Worm (Caenorhabditis elegans) whole organism, late embryonic: Measurements from ENCODE around the gene T10D4.14.
A peak's percentile ranks its signal among the peaks of the same experiment; 100 is the strongest.
"Not testable (repeated sequence)": the region's sequence is repeated elsewhere in the genome, so short reads cannot be mapped to it uniquely, and the experiment has no call there.

ENCODE experiments used
- C08G9.2 ChIP-seq: sonication (generic microtip); optimal IDR thresholded peaks from 2 replicates; lab custom pipeline; 2016; ENCODE audit warnings: mild to moderate bottlenecking, missing genetic modification characterization, moderate library complexity, missing compliant biosample characterization
- C38D4.7 ChIP-seq: fragments of 200-800 bp; sonication (Bioruptor generic); optimal IDR thresholded peaks from 2 replicates; lab custom pipeline; 2018; ENCODE audit warnings: mild to moderate bottlenecking, missing genetic modification characterization, moderate library complexity, missing compliant biosample characterization
- F13H6.1 ChIP-seq: sonication (generic microtip); optimal IDR thresholded peaks from 2 replicates; lab custom pipeline; 2016; ENCODE audit warnings: missing genetic modification characterization, missing compliant biosample characterization
- K02D7.2 ChIP-seq: sonication (generic microtip); optimal IDR thresholded peaks from 2 replicates; lab custom pipeline; 2017; ENCODE audit warnings: mild to moderate bottlenecking, missing genetic modification characterization, missing compliant biosample characterization
- K09A11.1 ChIP-seq: sonication (generic microtip); optimal IDR thresholded peaks from 2 replicates; lab custom pipeline; 2017; ENCODE audit warnings: antibody characterized with exemption, mild to moderate bottlenecking, missing genetic modification characterization, missing compliant biosample characterization; ENCODE audit not compliant: insufficient read depth
- Y22D7AL.16 ChIP-seq: sonication (generic microtip); optimal IDR thresholded peaks from 2 replicates; lab custom pipeline; 2016; ENCODE audit warnings: missing genetic modification characterization, missing compliant biosample characterization
- ahr-1 ChIP-seq: sonication (generic microtip); optimal IDR thresholded peaks from 2 replicates; lab custom pipeline; 2016; ENCODE audit warnings: missing genetic modification characterization, missing compliant biosample characterization
- ceh-14 ChIP-seq: sonication (generic microtip); optimal IDR thresholded peaks from 2 replicates; lab custom pipeline; 2016; ENCODE audit warnings: missing genotype, missing genetic modification characterization, missing compliant biosample characterization
- ceh-2 ChIP-seq: sonication (generic microtip); optimal IDR thresholded peaks from 2 replicates; lab custom pipeline; 2016; ENCODE audit warnings: missing genotype, missing genetic modification characterization, missing compliant biosample characterization
- ceh-30 ChIP-seq: fragments of 150-350 bp; optimal IDR thresholded peaks from 2 replicates; lab custom pipeline; 2014; ENCODE audit warnings: missing biosample characterization, missing genetic modification characterization
- ceh-31 ChIP-seq: sonication (generic microtip); optimal IDR thresholded peaks from 2 replicates; lab custom pipeline; 2016; ENCODE audit warnings: missing genetic modification characterization, missing compliant biosample characterization
- ceh-34 ChIP-seq: sonication (generic microtip); optimal IDR thresholded peaks from 2 replicates; lab custom pipeline; 2016; ENCODE audit warnings: mild to moderate bottlenecking, missing genetic modification characterization, missing compliant biosample characterization
- ceh-45 ChIP-seq: fragments of 200-800 bp; sonication (Bioruptor generic); IDR thresholded peaks from 2 replicates; pipeline ENCODE4 v1.3.6; 2022; ENCODE audit warnings: missing genetic modification reagents, missing genetic modification characterization, missing compliant biosample characterization
- ceh-48 ChIP-seq: sonication (generic microtip); optimal IDR thresholded peaks from 2 replicates; lab custom pipeline; 2016; ENCODE audit warnings: missing genetic modification characterization, inconsistent platforms, missing compliant biosample characterization
- che-1 ChIP-seq: sonication (generic microtip); optimal IDR thresholded peaks from 2 replicates; lab custom pipeline; 2016; ENCODE audit warnings: mild to moderate bottlenecking, missing genetic modification characterization, missing compliant biosample characterization
- dmd-4 ChIP-seq: sonication (generic microtip); optimal IDR thresholded peaks from 2 replicates; lab custom pipeline; 2016; ENCODE audit warnings: borderline replicate concordance, missing genetic modification characterization, missing compliant biosample characterization
- dve-1 ChIP-seq: sonication (generic microtip); optimal IDR thresholded peaks from 2 replicates; lab custom pipeline; 2017; ENCODE audit warnings: antibody characterized with exemption, mild to moderate bottlenecking, missing genetic modification characterization, missing compliant biosample characterization
- elt-4 ChIP-seq: sonication (generic microtip); optimal IDR thresholded peaks from 2 replicates; lab custom pipeline; 2016; ENCODE audit warnings: missing genetic modification characterization, missing compliant biosample characterization
- eyg-1 ChIP-seq: sonication (generic microtip); optimal IDR thresholded peaks from 2 replicates; lab custom pipeline; 2016; ENCODE audit warnings: missing genotype, missing genetic modification characterization, missing compliant biosample characterization
- fax-1 ChIP-seq: sonication (generic microtip); optimal IDR thresholded peaks from 2 replicates; lab custom pipeline; 2016; ENCODE audit warnings: missing genotype, missing genetic modification characterization, missing compliant biosample characterization
- fkh-10 ChIP-seq: fragments of 150-350 bp; optimal IDR thresholded peaks from 2 replicates; lab custom pipeline; 2014; ENCODE audit warnings: missing biosample characterization, missing genetic modification reagents, missing genetic modification characterization
- fkh-6 ChIP-seq: sonication (generic microtip); optimal IDR thresholded peaks from 2 replicates; lab custom pipeline; 2016; ENCODE audit warnings: missing genetic modification characterization, missing compliant biosample characterization
- gmeb-2 ChIP-seq: sonication (generic microtip); optimal IDR thresholded peaks from 2 replicates; lab custom pipeline; 2016; ENCODE audit warnings: missing genetic modification characterization, inconsistent platforms, missing compliant biosample characterization
- hlh-15 ChIP-seq: sonication (generic microtip); optimal IDR thresholded peaks from 2 replicates; lab custom pipeline; 2016; ENCODE audit warnings: missing genetic modification characterization, missing compliant biosample characterization
- hlh-30 ChIP-seq: sonication (generic microtip); optimal IDR thresholded peaks from 2 replicates; lab custom pipeline; 2017; ENCODE audit warnings: antibody characterized with exemption, missing genetic modification characterization, missing compliant biosample characterization; ENCODE audit not compliant: insufficient read depth
- madf-2 ChIP-seq: sonication (generic microtip); optimal IDR thresholded peaks from 2 replicates; lab custom pipeline; 2017; ENCODE audit warnings: missing genetic modification characterization, missing compliant biosample characterization
- mec-3 ChIP-seq: sonication (generic microtip); optimal IDR thresholded peaks from 2 replicates; lab custom pipeline; 2016; ENCODE audit warnings: borderline replicate concordance, missing genetic modification characterization, missing compliant biosample characterization
- nfya-1 ChIP-seq: sonication (generic microtip); optimal IDR thresholded peaks from 2 replicates; lab custom pipeline; 2017; ENCODE audit warnings: missing genetic modification characterization, mild to moderate bottlenecking, missing compliant biosample characterization, antibody characterized with exemption, moderate library complexity
- nhr-11 ChIP-seq: fragments of 150-350 bp; optimal IDR thresholded peaks from 2 replicates; lab custom pipeline; 2014; ENCODE audit warnings: missing biosample characterization, missing genetic modification characterization
- odd-2 ChIP-seq: sonication (generic microtip); optimal IDR thresholded peaks from 2 replicates; lab custom pipeline; 2017; ENCODE audit warnings: antibody characterized with exemption, mild to moderate bottlenecking, missing genetic modification characterization, missing compliant biosample characterization
- pat-9 ChIP-seq: fragments of 200-800 bp; sonication (Bioruptor generic); optimal IDR thresholded peaks from 2 replicates; lab custom pipeline; 2018; ENCODE audit warnings: mild to moderate bottlenecking, missing genetic modification characterization, moderate library complexity, missing compliant biosample characterization
- pha-2 ChIP-seq: sonication (generic microtip); optimal IDR thresholded peaks from 2 replicates; lab custom pipeline; 2017; ENCODE audit warnings: mild to moderate bottlenecking, missing genetic modification characterization, missing compliant biosample characterization
- pha-4 ChIP-seq: fragments of 150-350 bp; optimal IDR thresholded peaks from 2 replicates; lab custom pipeline; 2018; ENCODE audit warnings: missing biosample characterization, missing genetic modification reagents, missing genetic modification characterization
- pqm-1 ChIP-seq: sonication (generic microtip); optimal IDR thresholded peaks from 2 replicates; lab custom pipeline; 2016; ENCODE audit warnings: missing genetic modification characterization, missing compliant biosample characterization
- ref-2 ChIP-seq: sonication (generic microtip); optimal IDR thresholded peaks from 2 replicates; lab custom pipeline; 2016; ENCODE audit warnings: missing genetic modification characterization, missing compliant biosample characterization
- rnt-1 ChIP-seq: sonication (generic microtip); optimal IDR thresholded peaks from 2 replicates; lab custom pipeline; 2016; ENCODE audit warnings: missing genetic modification characterization, missing compliant biosample characterization
- sox-2 ChIP-seq: fragments of 200-800 bp; sonication (Bioruptor generic); IDR thresholded peaks from 2 replicates; pipeline ENCODE4 v1.3.6; 2022; ENCODE audit warnings: missing genetic modification reagents, missing genetic modification characterization, missing compliant biosample characterization
- sox-4 ChIP-seq: sonication (generic microtip); optimal IDR thresholded peaks from 2 replicates; lab custom pipeline; 2017; ENCODE audit warnings: mild to moderate bottlenecking, missing genetic modification characterization, inconsistent platforms, missing compliant biosample characterization
- tbx-2 ChIP-seq: sonication (generic microtip); optimal IDR thresholded peaks from 2 replicates; lab custom pipeline; 2016; ENCODE audit warnings: missing genetic modification characterization, missing compliant biosample characterization
- ttx-3 ChIP-seq: sonication (generic microtip); optimal IDR thresholded peaks from 2 replicates; lab custom pipeline; 2016; ENCODE audit warnings: missing genetic modification reagents, missing genetic modification characterization, missing compliant biosample characterization
- unc-3 ChIP-seq, 2 experiments: fragments of 200-800 bp in 1 of 2; sonication (Bioruptor generic) in 1 of 2; sonication (generic microtip) in 1 of 2; conservative IDR thresholded peaks in 1 of 2; optimal IDR thresholded peaks in 1 of 2; 2 replicates each; pipeline versions ENCODE4 v1.3.6 to Lab custom; 2016 to 2022; ENCODE audit warnings: missing compliant biosample characterization in 2 of 2, missing genetic modification characterization in 2 of 2, missing genetic modification reagents in 1 of 2
- unc-42 ChIP-seq: sonication (generic microtip); optimal IDR thresholded peaks from 2 replicates; lab custom pipeline; 2016; ENCODE audit warnings: missing genotype, missing genetic modification characterization, missing compliant biosample characterization
- unc-86 ChIP-seq: sonication (generic microtip); optimal IDR thresholded peaks from 2 replicates; lab custom pipeline; 2016; ENCODE audit warnings: missing genetic modification characterization, missing compliant biosample characterization
- zip-5 ChIP-seq: sonication (generic microtip); optimal IDR thresholded peaks from 2 replicates; lab custom pipeline; 2016; ENCODE audit warnings: missing genetic modification characterization, missing compliant biosample characterization
- ztf-16 ChIP-seq: sonication (generic microtip); optimal IDR thresholded peaks from 2 replicates; lab custom pipeline; 2017; ENCODE audit warnings: missing genetic modification characterization, missing compliant biosample characterization

Gene T10D4.14

DNA sequence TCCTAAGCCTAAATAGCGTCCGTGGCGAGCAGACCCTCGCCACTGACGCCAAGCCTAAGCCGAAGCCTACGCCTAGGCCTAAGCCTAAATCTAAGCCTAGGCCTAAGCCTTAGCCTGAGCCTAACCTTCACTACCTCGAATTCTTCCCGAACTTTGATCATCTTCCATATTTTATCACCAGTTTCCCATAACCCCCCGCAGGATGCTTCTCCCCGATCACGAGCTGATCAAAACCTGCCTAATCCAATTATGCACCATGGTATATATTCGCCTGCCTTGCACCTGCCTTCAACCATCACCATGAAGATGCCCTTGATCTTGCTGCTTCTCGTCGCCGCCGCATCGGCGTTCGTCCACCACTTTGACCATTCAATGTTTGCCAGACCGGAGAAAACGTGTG, 24.8 kb downstream of the T10D4.14 start, which contains the start of gene ins-31:
ins-31 (plus strand) TSS at position 301 of the 400 bp plus-strand sequence.
- TF ChIP-seq ref-2 (tag; lab: Kevin White, UChicago); dmd-4; elt-4: not testable (repeated sequence)

DNA sequence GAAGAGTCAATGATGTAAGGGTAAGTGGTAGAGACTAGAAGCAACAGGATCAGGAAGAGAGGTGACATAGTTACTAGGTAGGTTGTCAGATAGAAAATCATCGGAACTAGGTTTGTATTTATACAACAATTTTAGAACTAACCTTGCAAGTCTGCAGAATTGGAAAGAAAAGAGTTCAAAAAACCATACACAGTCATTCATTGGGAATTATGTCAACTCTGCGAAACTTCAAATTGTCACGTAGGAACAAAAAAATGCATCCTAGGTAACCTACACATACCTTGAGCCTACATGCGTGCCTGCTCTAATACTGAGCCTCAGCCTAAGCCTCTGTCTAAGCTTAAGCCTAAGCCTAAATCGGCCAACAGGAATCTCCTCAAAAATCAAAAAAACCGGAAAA, 25.2 kb downstream of the T10D4.14 start, which contains the start of gene ins-19:
ins-19 (minus strand) TSS at position 101 of the 400 bp plus-strand sequence.
- TF ChIP-seq fax-1 (tag; lab: Kevin White, UChicago) (no peak), odd-2 (tag; lab: Kevin White, UChicago) (no peak), ceh-30 (tag; lab: Kevin White, UChicago) (no peak), fkh-10 (no peak), unc-3 (GFP tag; conservative IDR thresholded peaks at IDR 0.05; lab: Robert Waterston, UW) (no peak), unc-3 (tag; optimal IDR thresholded peaks at IDR 0.05; lab: Kevin White, UChicago) (no peak), ceh-14 (tag; lab: Kevin White, UChicago) (no peak), K09A11.1 (tag; lab: Kevin White, UChicago) (no peak), sox-4 (no peak), hlh-15 (tag; lab: Kevin White, UChicago) (no peak), ref-2 (tag; lab: Kevin White, UChicago) (no peak), pat-9 (tag; lab: Kevin White, UChicago) (no peak)

DNA sequence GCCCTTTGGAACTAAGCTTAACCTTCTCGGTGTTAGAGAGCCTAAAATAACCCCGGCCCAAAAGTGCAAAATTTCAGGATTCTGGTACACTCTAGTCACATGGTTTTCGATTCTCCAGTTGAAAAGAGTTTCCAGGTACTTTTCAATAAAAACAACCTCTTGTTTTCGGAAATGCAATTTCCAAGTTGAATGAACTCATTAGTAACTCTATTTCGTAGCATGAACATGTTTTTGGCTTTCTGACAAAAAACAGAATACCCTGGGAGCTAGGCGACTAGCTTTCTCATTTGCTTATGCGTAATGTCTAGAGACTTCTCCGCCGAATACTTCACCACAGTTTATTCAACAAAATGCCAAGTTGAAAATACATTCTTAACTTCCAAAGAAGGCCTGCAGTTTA, 28.3 kb downstream of the T10D4.14 start, which contains the start of gene srh-71:
srh-71 (plus strand) TSS at position 301 of the 400 bp plus-strand sequence.
- TF ChIP-seq zip-5 (no peak), rnt-1 (tag; lab: Kevin White, UChicago) (no peak), gmeb-2 (no peak), pat-9 (tag; lab: Kevin White, UChicago) (no peak), sox-4 (no peak), C08G9.2 (tag; lab: Kevin White, UChicago) (no peak), ceh-31 (tag; lab: Kevin White, UChicago) (no peak), pqm-1 (tag; lab: Kevin White, UChicago) (no peak), Y22D7AL.16 (no peak), nhr-11 (tag; lab: Kevin White, UChicago) (no peak), unc-86 (tag; lab: Kevin White, UChicago) (no peak), ceh-2 (no peak), ceh-14 (tag; lab: Kevin White, UChicago) (no peak), che-1 (no peak), fkh-6 (tag; lab: Kevin White, UChicago) (no peak), dmd-4 (no peak), ahr-1 (no peak)

DNA sequence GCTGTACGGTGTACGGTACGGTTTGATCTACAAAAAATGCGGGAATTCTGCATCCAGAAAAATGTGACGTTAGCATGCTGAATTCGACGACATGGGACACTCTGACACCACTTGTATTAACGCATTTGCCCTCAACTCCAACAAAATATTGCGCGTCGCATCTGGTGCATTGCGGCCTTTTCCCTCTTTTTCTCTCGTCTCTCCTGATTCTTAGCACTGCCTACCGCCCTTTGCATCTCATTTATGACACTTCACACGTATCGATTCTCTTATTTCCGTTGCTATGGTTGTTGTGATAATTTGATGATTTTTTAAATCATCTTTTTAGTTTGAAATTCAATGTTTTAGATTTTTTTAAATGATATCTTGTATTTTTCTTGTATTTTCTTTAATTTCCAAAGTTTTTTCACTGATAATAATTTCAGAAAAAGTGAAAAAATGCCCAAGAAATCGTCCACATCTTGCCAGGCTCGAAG, 32.6 kb downstream of the T10D4.14 start, which contains the start of gene T10D4.6:
T10D4.6 (plus strand) TSS at position 426 of the 476 bp plus-strand sequence.
- TF ChIP-seq C38D4.7 (GFP tag; lab: Kevin White, UChicago) (no peak), ceh-31 (tag; lab: Kevin White, UChicago) (peak; percentile 27), gmeb-2 (no peak), nfya-1 (tag; lab: Kevin White, UChicago) (peak; percentile 42), C08G9.2 (tag; lab: Kevin White, UChicago) (no peak), Y22D7AL.16 (no peak), tbx-2 (tag; lab: Kevin White, UChicago) (peak; percentile 70), fax-1 (tag; lab: Kevin White, UChicago) (no peak), pat-9 (tag; lab: Kevin White, UChicago) (no peak), pha-4 (tag; lab: Kevin White, UChicago) (no peak), ceh-48 (tag; lab: Kevin White, UChicago) (peak; percentile 71), eyg-1 (tag; lab: Kevin White, UChicago) (no peak), ttx-3 (tag; lab: Kevin White, UChicago) (no peak), madf-2 (no peak), ref-2 (tag; lab: Kevin White, UChicago) (no peak), mec-3 (tag; lab: Kevin White, UChicago) (no peak), ceh-34 (peak; percentile 40), ceh-45 (no peak), pha-2 (tag; lab: Kevin White, UChicago) (no peak), K02D7.2 (tag; lab: Kevin White, UChicago) (no peak), dve-1 (no peak), sox-2 (GFP tag; lab: Robert Waterston, UW) (no peak), F13H6.1 (no peak), ztf-16 (tag; lab: Kevin White, UChicago) (no peak), fkh-10 (no peak), ceh-2 (peak; percentile 0), hlh-30 (tag; lab: Kevin White, UChicago) (no peak), unc-42 (tag; lab: Kevin White, UChicago) (peak; percentile 34)
